Worm (Caenorhabditis elegans) whole organism, late embryonic: ENCODE measurements around the gene Y11D7A.7.
"Not testable (repeated sequence)": the region's sequence is repeated elsewhere in the genome, so short reads cannot be mapped to it uniquely, and the experiment has no call there.

Source experiments
- C08G9.2 ChIP-seq: sonication (generic microtip); optimal IDR thresholded peaks from 2 replicates; lab custom pipeline; 2016; ENCODE audit warnings: mild to moderate bottlenecking, missing genetic modification characterization, moderate library complexity, missing compliant biosample characterization
- C38D4.7 ChIP-seq: fragments of 200-800 bp; sonication (Bioruptor generic); optimal IDR thresholded peaks from 2 replicates; lab custom pipeline; 2018; ENCODE audit warnings: mild to moderate bottlenecking, missing genetic modification characterization, moderate library complexity, missing compliant biosample characterization
- F13H6.1 ChIP-seq: sonication (generic microtip); optimal IDR thresholded peaks from 2 replicates; lab custom pipeline; 2016; ENCODE audit warnings: missing genetic modification characterization, missing compliant biosample characterization
- Y22D7AL.16 ChIP-seq: sonication (generic microtip); optimal IDR thresholded peaks from 2 replicates; lab custom pipeline; 2016; ENCODE audit warnings: missing genetic modification characterization, missing compliant biosample characterization
- ceh-14 ChIP-seq: sonication (generic microtip); optimal IDR thresholded peaks from 2 replicates; lab custom pipeline; 2016; ENCODE audit warnings: missing genotype, missing genetic modification characterization, missing compliant biosample characterization
- ceh-2 ChIP-seq: sonication (generic microtip); optimal IDR thresholded peaks from 2 replicates; lab custom pipeline; 2016; ENCODE audit warnings: missing genotype, missing genetic modification characterization, missing compliant biosample characterization
- ceh-24 ChIP-seq: sonication (generic microtip); optimal IDR thresholded peaks from 2 replicates; lab custom pipeline; 2016; ENCODE audit warnings: mild to moderate bottlenecking, missing genetic modification characterization, missing compliant biosample characterization
- ceh-30 ChIP-seq: fragments of 150-350 bp; optimal IDR thresholded peaks from 2 replicates; lab custom pipeline; 2014; ENCODE audit warnings: missing biosample characterization, missing genetic modification characterization
- ceh-31 ChIP-seq: sonication (generic microtip); optimal IDR thresholded peaks from 2 replicates; lab custom pipeline; 2016; ENCODE audit warnings: missing genetic modification characterization, missing compliant biosample characterization
- ceh-45 ChIP-seq: fragments of 200-800 bp; sonication (Bioruptor generic); IDR thresholded peaks from 2 replicates; pipeline ENCODE4 v1.3.6; 2022; ENCODE audit warnings: missing genetic modification reagents, missing genetic modification characterization, missing compliant biosample characterization
- ceh-48 ChIP-seq: sonication (generic microtip); optimal IDR thresholded peaks from 2 replicates; lab custom pipeline; 2016; ENCODE audit warnings: missing genetic modification characterization, inconsistent platforms, missing compliant biosample characterization
- che-1 ChIP-seq: sonication (generic microtip); optimal IDR thresholded peaks from 2 replicates; lab custom pipeline; 2016; ENCODE audit warnings: mild to moderate bottlenecking, missing genetic modification characterization, missing compliant biosample characterization
- dve-1 ChIP-seq: sonication (generic microtip); optimal IDR thresholded peaks from 2 replicates; lab custom pipeline; 2017; ENCODE audit warnings: antibody characterized with exemption, mild to moderate bottlenecking, missing genetic modification characterization, missing compliant biosample characterization
- elt-2 ChIP-seq: sonication (generic microtip); optimal IDR thresholded peaks from 2 replicates; lab custom pipeline; 2016; ENCODE audit warnings: missing genetic modification reagents, missing genetic modification characterization, missing compliant biosample characterization
- elt-4 ChIP-seq: sonication (generic microtip); optimal IDR thresholded peaks from 2 replicates; lab custom pipeline; 2016; ENCODE audit warnings: missing genetic modification characterization, missing compliant biosample characterization
- eyg-1 ChIP-seq: sonication (generic microtip); optimal IDR thresholded peaks from 2 replicates; lab custom pipeline; 2016; ENCODE audit warnings: missing genotype, missing genetic modification characterization, missing compliant biosample characterization
- gmeb-2 ChIP-seq: sonication (generic microtip); optimal IDR thresholded peaks from 2 replicates; lab custom pipeline; 2016; ENCODE audit warnings: missing genetic modification characterization, inconsistent platforms, missing compliant biosample characterization
- hlh-13 ChIP-seq: fragments of 200-800 bp; sonication (Bioruptor generic); optimal IDR thresholded peaks from 2 replicates; lab custom pipeline; 2018; ENCODE audit warnings: mild to moderate bottlenecking, missing genetic modification characterization, missing compliant biosample characterization
- hlh-15 ChIP-seq: sonication (generic microtip); optimal IDR thresholded peaks from 2 replicates; lab custom pipeline; 2016; ENCODE audit warnings: missing genetic modification characterization, missing compliant biosample characterization
- hlh-6 ChIP-seq: sonication (generic microtip); optimal IDR thresholded peaks from 2 replicates; lab custom pipeline; 2016; ENCODE audit warnings: missing genotype, missing genetic modification characterization, missing compliant biosample characterization
- lin-11 ChIP-seq: fragments of 200-800 bp; sonication (Bioruptor generic); optimal IDR thresholded peaks from 2 replicates; lab custom pipeline; 2018; ENCODE audit warnings: mild to moderate bottlenecking, missing genetic modification characterization, missing compliant biosample characterization
- madf-2 ChIP-seq: sonication (generic microtip); optimal IDR thresholded peaks from 2 replicates; lab custom pipeline; 2017; ENCODE audit warnings: missing genetic modification characterization, missing compliant biosample characterization
- mec-3 ChIP-seq: sonication (generic microtip); optimal IDR thresholded peaks from 2 replicates; lab custom pipeline; 2016; ENCODE audit warnings: borderline replicate concordance, missing genetic modification characterization, missing compliant biosample characterization
- nfya-1 ChIP-seq: sonication (generic microtip); optimal IDR thresholded peaks from 2 replicates; lab custom pipeline; 2017; ENCODE audit warnings: missing genetic modification characterization, mild to moderate bottlenecking, missing compliant biosample characterization, antibody characterized with exemption, moderate library complexity
- npax-4 ChIP-seq: sonication (generic microtip); optimal IDR thresholded peaks from 2 replicates; lab custom pipeline; 2016; ENCODE audit warnings: missing genetic modification characterization, missing compliant biosample characterization
- odd-2 ChIP-seq: sonication (generic microtip); optimal IDR thresholded peaks from 2 replicates; lab custom pipeline; 2017; ENCODE audit warnings: antibody characterized with exemption, mild to moderate bottlenecking, missing genetic modification characterization, missing compliant biosample characterization
- pat-9 ChIP-seq: fragments of 200-800 bp; sonication (Bioruptor generic); optimal IDR thresholded peaks from 2 replicates; lab custom pipeline; 2018; ENCODE audit warnings: mild to moderate bottlenecking, missing genetic modification characterization, moderate library complexity, missing compliant biosample characterization
- pha-4 ChIP-seq: fragments of 150-350 bp; optimal IDR thresholded peaks from 2 replicates; lab custom pipeline; 2018; ENCODE audit warnings: missing biosample characterization, missing genetic modification reagents, missing genetic modification characterization
- ref-2 ChIP-seq: sonication (generic microtip); optimal IDR thresholded peaks from 2 replicates; lab custom pipeline; 2016; ENCODE audit warnings: missing genetic modification characterization, missing compliant biosample characterization
- rnt-1 ChIP-seq: sonication (generic microtip); optimal IDR thresholded peaks from 2 replicates; lab custom pipeline; 2016; ENCODE audit warnings: missing genetic modification characterization, missing compliant biosample characterization
- sdc-2 ChIP-seq: sonication (generic microtip); optimal IDR thresholded peaks from 2 replicates; lab custom pipeline; 2016; ENCODE audit warnings: missing genotype, missing genetic modification characterization, missing compliant biosample characterization
- sox-2 ChIP-seq: fragments of 200-800 bp; sonication (Bioruptor generic); IDR thresholded peaks from 2 replicates; pipeline ENCODE4 v1.3.6; 2022; ENCODE audit warnings: missing genetic modification reagents, missing genetic modification characterization, missing compliant biosample characterization
- syd-9 ChIP-seq: sonication (generic microtip); optimal IDR thresholded peaks from 2 replicates; lab custom pipeline; 2016; ENCODE audit warnings: mild to moderate bottlenecking, missing genetic modification characterization, moderate library complexity, missing compliant biosample characterization
- unc-55 ChIP-seq: sonication (generic microtip); optimal IDR thresholded peaks from 2 replicates; lab custom pipeline; 2017; ENCODE audit warnings: missing biosample characterization, missing genetic modification reagents, missing genetic modification characterization
- unc-86 ChIP-seq: sonication (generic microtip); optimal IDR thresholded peaks from 2 replicates; lab custom pipeline; 2016; ENCODE audit warnings: missing genetic modification characterization, missing compliant biosample characterization
- ztf-16 ChIP-seq: sonication (generic microtip); optimal IDR thresholded peaks from 2 replicates; lab custom pipeline; 2017; ENCODE audit warnings: missing genetic modification characterization, missing compliant biosample characterization

The Y11D7A.7 gene

DNA sequence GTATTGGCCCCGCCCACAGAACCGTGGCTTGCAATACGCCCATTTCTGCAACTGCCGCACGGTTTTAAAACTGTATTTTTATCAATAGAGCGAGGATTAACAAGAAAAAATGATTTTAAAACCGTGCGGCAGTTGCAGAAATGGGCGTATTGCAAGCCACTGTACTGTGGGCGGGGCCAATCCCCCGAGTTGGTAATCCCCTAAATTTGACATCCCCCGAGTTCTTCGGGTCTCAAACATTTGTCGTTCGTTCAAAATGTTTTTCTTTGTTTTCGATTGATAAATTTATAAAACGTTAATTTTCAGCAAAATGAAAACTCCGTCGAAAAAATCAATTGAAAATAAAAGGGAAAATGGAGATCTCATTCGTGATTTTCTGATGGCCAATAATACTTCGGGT is at the start of gene Y11D7A.7:
TSS of gene Y11D7A.7 (plus strand) at position 301 of the 400 bp plus-strand sequence.
- not testable (repeated sequence) for TF ChIP-seq ztf-16, hlh-6, pha-4 (tag; lab: Kevin White, UChicago)

DNA sequence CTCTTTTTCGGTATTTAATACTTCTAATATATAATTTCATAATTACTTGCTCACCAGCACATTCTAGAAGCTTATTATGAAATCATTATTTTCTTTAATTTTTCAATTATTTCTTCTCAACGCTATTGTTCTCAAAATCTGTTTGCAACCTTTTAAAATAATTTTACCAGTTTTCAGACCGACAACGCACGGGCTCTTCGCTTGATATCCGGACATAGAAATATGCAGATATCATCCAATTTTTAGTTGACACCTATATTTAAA is 49.4 kb upstream of the Y11D7A.7 start, which contains the start of gene wnk-1:
TSS of gene wnk-1 (plus strand) at position 165 of the 264 bp plus-strand sequence.
- TF ChIP-seq hlh-15 (tag; lab: Kevin White, UChicago) = no peak
- no peak for TF ChIP-seq ceh-45
- no peak for TF ChIP-seq sox-2
- TF ChIP-seq odd-2 (tag; lab: Kevin White, UChicago) = no peak
- no peak for TF ChIP-seq ceh-31
- no peak for TF ChIP-seq lin-11
- TF ChIP-seq che-1 (tag; lab: Kevin White, UChicago) = no peak
- TF ChIP-seq dve-1 (tag; lab: Kevin White, UChicago) = no peak
- TF ChIP-seq F13H6.1 (tag; lab: Kevin White, UChicago) = no peak
- no peak for TF ChIP-seq C38D4.7 (GFP tag; lab: Kevin White, UChicago)
- TF ChIP-seq syd-9 (tag; lab: Kevin White, UChicago) = no peak
- no peak for TF ChIP-seq ceh-2 (tag; lab: Kevin White, UChicago)
- no peak for TF ChIP-seq elt-4
- no peak for TF ChIP-seq ceh-14 (tag; lab: Kevin White, UChicago)
- no peak for TF ChIP-seq hlh-6 (tag; lab: Kevin White, UChicago)
- TF ChIP-seq, all 69 proteins: peak for 0

DNA sequence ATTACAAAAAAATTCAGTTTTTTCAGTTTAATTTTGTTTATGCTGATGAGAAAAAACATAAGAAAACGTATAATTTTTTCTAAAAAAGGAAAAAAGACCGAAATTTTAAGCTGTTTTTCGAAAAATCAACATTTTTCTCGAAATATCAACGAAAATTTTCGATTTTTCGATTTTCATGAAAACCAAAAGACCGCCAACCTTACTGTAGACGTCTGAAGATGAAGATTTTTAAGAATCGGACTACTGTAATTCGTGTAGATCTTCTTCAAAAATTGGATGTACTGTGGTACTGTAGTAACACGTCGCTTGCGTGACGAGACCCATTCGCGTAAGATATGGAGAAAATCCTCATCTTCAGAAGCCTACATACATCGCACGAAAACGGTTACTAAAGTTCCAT is 38.5 kb upstream of the Y11D7A.7 start:
- TF ChIP-seq elt-4 = no peak
- TF ChIP-seq Y22D7AL.16 (tag; lab: Kevin White, UChicago) = no peak
- no peak for TF ChIP-seq ceh-24 (tag; lab: Kevin White, UChicago)
- no peak for TF ChIP-seq madf-2
- TF ChIP-seq elt-2 (tag; lab: Kevin White, UChicago) = no peak
- TF ChIP-seq eyg-1 (tag; lab: Kevin White, UChicago) = no peak
- no peak for TF ChIP-seq unc-55
- TF ChIP-seq gmeb-2 (tag; lab: Kevin White, UChicago) = no peak

DNA sequence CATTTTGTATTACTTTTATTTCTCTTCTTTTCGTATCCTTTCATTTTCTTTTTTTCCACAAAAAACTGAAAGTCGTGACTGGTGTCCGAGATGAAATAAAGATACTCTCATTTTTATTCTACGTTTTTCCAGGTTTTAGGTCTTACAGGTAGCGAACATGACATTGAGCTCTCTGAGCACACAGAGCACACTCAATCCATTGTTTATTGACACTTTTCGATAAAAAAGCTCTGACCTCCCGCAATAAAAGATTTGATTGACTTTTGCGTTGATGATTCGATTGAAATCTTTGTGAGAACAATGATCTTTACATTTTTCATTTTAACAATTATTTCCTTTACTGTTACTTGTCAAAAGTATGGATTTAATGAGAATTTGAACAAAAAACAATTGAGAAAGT is 37.2 kb upstream of the Y11D7A.7 start, which contains the start of gene C46C2.6:
TSS of gene C46C2.6 (plus strand) at position 301 of the 400 bp plus-strand sequence.
- TF ChIP-seq ceh-48 = no peak
- no peak for TF ChIP-seq ceh-30
- no peak for TF ChIP-seq unc-86
- TF ChIP-seq nfya-1 = no peak
- TF ChIP-seq C08G9.2 (tag; lab: Kevin White, UChicago) = no peak
- no peak for TF ChIP-seq ref-2 (tag; lab: Kevin White, UChicago)
- TF ChIP-seq unc-55 = no peak
- TF ChIP-seq npax-4 = no peak

DNA sequence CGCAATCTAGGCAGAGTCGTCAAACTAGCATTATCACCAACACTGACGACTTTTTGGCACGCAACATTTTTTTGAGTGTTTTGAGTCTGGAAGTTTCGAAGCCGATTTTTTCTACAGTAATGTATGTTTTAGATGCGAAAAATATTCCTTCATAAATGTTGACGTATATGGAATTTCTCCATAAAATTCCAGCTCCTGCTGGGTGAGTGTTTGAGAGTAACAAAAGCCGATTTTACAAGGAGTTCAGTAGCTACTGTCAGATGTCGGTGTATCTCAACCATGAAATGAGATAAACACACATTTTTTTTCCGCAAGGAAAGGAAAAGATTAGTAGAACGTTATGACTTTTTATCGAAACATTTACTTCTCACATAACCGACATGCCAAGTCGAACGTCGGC is 34.5 kb upstream of the Y11D7A.7 start:
- TF ChIP-seq pat-9 (tag; lab: Kevin White, UChicago) (no peak), sdc-2 (tag; lab: Kevin White, UChicago) (no peak), elt-4 (no peak), F13H6.1 (tag; lab: Kevin White, UChicago) (no peak), rnt-1 (tag; lab: Kevin White, UChicago) (no peak), Y22D7AL.16 (tag; lab: Kevin White, UChicago) (no peak), ceh-14 (tag; lab: Kevin White, UChicago) (no peak), mec-3 (tag; lab: Kevin White, UChicago) (no peak), hlh-13 (GFP tag; lab: Kevin White, UChicago) (no peak)
- TF ChIP-seq, all 69 proteins: peak for 0
